Fruit fly (Drosophila melanogaster): ENCODE measurements around the gene Rpt3.

dm6 chrX:11086250-11086649, 38.7 kb upstream of the Rpt3 start, which contains the start of gene sev:
- no peak for TF ChIP-seq CG9948 (tag; optimal IDR thresholded peaks at IDR 0.05)
- TF ChIP-seq Snoo (tag; optimal IDR thresholded peaks at IDR 0.05), result no peak
- TF ChIP-seq CG32121 (GFP tag; IDR thresholded peaks at IDR 0.05), result no peak
- TF ChIP-seq CG8159 (tag; optimal IDR thresholded peaks at IDR 0.05), result no peak
- no peak for TF ChIP-seq CG10348 (GFP tag; IDR thresholded peaks at IDR 0.05)
- no peak for TF ChIP-seq fd96Ca (GFP tag; IDR thresholded peaks at IDR 0.05)
- TF ChIP-seq EcR (GFP tag; optimal IDR thresholded peaks at IDR 0.05), result no peak

Measured in whole organism, pupa.